Worm (Caenorhabditis elegans) whole organism, dauer: ENCODE results near the gene alg-3.

Experiments used
- unc-62 ChIP-seq: sonication (generic microtip); optimal IDR thresholded peaks from 2 replicates; lab custom pipeline; 2017; ENCODE audit warnings: missing biosample characterization, missing genetic modification reagents, missing genetic modification characterization

The alg-3 gene

DNA sequence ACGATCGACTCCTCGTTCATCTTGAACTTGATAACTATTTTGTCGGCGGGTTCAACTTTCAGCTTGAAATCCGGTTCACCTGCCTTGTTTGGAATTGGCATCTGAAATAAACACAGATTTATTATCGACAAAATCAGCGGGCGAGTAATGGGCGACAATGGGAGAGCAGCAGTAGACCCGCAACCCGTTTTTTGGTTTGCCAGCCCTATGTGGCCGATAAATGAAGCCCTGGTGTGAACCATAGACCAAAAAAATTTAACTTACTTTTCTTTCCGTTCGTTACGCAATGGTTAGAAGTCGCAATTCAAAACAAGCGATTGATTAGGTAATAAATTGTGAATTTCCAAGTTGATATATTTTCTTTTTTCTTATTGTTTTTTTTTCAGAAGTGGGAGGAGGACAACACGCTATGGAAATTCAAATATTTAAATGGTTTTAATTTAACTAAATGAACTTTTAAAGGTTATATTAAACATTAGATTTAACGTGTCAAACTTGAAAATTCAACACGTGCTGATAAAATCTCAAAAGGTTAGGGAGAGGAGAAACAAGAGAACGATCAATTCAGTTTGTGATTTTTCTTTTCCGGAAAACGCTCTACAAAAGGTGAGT is at the start of gene alg-3, which contains the start of gene T22B3.3:
alg-3 (plus strand) TSS at position 562 of the 612 bp plus-strand sequence.
T22B3.3 (minus strand) TSS at position 101 of the 612 bp plus-strand sequence.
- TF ChIP-seq unc-62 (GFP tag; lab: Kevin White, UChicago): no peak

DNA sequence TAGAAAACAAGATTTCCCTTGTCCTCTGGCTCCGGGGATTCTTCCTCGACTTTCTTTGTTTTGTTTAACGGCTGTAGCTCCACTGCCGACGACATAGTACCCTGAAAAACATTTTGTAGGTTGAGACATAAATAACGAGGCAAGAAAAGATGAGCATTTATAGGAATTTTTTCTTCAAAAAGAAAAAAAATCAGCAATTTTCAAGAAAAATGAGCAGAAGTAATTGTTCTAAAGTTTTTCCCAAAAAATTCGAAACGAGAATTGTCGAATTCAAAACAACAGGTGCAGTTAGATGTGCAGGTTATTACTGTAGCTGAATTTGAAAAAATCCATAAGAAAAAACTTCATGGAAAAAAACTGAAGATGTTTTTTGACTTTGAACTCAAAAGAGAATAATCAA is 48.7 kb upstream of the alg-3 start, which contains the start of gene ent-1:
ent-1 (minus strand) TSS at position 101 of the 400 bp plus-strand sequence.
- no peak for TF ChIP-seq unc-62 (GFP tag; lab: Kevin White, UChicago)

DNA sequence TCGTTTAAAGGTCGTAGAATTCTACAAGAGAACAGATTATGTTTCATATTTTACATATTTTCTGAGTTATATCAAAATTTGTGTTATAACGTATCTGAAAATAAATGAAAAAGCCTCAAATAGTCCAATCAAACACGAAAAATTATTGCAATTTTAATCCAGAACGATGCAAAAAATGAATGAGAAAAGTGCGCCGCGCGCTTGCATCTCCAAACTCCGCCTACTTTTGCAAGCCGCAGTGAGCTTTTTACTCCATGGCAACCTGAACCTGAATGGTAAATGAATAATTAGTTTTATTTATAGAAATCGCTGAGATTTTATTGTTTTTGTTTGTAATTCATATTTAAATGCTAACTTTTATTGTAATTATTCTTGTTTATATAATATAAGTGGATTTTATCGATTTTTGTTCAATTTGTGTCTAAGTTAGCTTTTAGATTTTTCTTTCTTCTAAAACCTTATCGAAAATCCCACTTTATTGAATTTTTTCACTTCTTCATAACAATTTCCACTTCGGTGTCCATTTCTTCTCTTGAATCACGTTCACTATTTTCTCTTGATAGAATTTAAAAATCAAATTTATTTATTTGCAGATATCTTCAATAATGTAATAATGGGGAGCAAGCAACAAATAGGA is 47.8 kb upstream of the alg-3 start, which contains the start of gene ZK809.5:
ZK809.5 (plus strand) TSS at position 587 of the 637 bp plus-strand sequence.
- no peak for TF ChIP-seq unc-62 (GFP tag; lab: Kevin White, UChicago)

DNA sequence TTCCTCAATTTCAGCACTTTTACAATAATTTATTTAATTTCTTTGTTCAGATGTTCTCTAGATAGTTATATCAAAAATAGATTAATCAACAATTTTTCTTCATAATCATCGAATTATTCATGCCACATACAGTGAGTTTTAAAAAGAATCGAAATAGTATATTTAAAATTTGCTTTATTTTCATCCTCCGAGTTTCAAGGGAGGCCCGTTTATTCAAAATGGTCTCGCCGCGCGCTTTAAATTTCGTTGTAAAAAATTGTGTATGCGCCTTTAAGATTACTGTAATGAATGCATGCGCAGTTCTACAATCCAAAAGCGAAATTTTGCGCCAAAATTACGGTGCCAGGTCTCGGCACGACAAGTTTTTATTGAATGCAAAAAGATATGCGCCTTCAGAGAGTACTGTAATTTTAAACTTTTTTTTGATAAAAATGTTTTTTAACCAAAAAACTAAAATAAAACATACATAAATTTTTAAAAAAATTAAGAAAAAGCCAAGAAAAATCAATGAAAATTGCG is 44.2 kb upstream of the alg-3 start, which contains the start of gene ZK792.1:
ZK792.1 (plus strand) TSS at position 51 of the 519 bp plus-strand sequence.
- no peak for TF ChIP-seq unc-62 (GFP tag; lab: Kevin White, UChicago)

DNA sequence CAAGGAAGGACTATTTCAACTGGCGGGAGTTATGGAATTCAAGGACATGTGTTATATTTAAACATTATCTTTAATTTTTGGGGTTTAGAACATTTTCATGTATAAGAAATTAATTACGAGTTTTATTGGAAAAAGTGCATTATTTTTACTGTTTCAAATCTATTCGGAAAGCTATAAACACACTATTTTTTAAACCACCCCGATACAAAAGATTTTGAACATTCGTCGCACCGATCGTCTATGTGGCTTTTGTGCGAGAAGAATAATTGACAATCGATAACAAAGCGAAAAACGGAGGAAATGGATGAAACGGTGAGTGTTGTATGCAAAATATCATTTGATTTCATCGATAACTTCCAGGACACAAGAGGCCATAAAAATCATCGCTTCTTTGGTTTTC is 39.0 kb upstream of the alg-3 start, which contains the start of gene ZK809.9:
ZK809.9 (plus strand) TSS at position 301 of the 400 bp plus-strand sequence.
- TF ChIP-seq unc-62 (GFP tag; lab: Kevin White, UChicago): no peak

DNA sequence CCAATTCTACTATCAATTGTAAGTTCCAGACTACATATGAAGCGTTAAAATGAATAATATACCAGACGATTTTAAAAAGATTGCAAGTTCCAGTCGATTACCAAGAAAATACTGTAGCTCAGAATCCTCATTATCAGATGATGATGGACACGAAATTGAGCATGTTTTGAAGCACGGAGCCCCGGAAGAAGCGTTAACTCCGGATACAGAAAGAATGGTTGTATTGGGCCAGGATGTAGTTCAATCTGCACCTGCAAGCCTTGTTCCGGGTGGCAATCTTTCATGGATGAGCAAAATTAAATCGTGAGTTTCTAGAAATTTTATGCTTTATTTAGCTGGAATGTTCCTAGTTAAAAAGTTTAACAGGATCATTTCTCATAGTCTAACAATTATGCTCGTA is 36.0 kb upstream of the alg-3 start, which contains the start of gene atg-4.2:
atg-4.2 (plus strand) TSS at position 24 of the 400 bp plus-strand sequence.
- no peak for TF ChIP-seq unc-62 (GFP tag; lab: Kevin White, UChicago)

DNA sequence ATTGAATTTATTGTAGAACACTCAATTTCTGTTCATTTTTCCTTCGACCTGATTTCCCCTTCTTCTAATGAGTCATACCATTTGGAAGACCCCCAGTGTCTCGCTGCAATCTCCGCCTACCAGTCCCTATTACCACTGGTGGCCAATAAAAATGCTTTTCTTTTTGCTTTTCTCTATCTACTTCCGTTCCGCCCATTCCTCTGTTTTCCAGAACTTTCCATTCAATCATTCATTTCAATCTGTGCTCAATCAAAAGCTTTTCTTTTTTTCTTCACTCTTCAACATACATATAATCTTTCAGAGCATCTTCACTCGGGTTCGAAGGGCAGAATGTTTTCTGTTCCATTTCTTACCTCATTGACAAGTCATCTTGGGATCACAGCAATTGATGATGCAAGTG is 30.5 kb upstream of the alg-3 start, which contains the start of gene inx-8:
inx-8 (plus strand) TSS at position 301 of the 400 bp plus-strand sequence.
- TF ChIP-seq unc-62 (GFP tag; lab: Kevin White, UChicago): no peak

DNA sequence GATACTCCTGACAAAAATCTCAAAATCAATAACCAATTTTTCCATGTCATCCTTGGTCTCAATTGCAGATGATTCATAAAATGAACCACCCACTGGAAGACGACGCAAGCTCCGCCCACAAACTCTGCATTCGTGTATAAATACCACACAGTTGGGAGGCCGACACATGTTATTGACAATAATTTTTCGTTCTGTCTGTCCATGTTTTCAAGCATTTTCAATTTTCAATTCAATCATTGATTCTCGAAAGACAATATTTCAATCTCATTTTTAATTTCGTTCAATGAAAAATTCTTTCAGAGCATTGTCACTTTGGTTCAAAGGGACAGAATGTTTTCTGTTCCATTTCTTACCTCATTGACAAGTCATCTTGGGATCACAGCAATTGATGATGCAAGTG is 28.0 kb upstream of the alg-3 start, which contains the start of gene inx-9:
inx-9 (plus strand) TSS at position 301 of the 400 bp plus-strand sequence.
- no peak for TF ChIP-seq unc-62 (GFP tag; lab: Kevin White, UChicago)

DNA sequence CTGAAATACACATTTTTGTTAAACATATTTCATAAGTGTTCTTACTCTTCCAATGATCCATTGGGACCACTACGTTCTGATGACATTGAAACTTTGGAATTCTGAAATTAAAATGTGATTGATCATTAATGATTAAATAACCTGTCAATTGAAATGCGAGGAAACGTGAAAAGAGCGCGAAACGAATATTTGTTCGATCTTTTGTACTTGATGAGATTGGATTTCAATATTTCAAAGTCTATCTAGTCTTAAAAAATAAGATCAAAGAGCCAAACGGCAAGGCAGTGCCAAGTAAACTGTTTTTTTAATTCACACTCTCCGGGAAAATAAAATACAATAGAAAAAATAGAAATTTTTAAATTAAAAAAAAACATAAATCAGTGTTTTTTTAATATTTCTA is 22.1 kb upstream of the alg-3 start, which contains the start of gene ZK792.4:
ZK792.4 (minus strand) TSS at position 101 of the 400 bp plus-strand sequence.
- no peak for TF ChIP-seq unc-62 (GFP tag; lab: Kevin White, UChicago)

DNA sequence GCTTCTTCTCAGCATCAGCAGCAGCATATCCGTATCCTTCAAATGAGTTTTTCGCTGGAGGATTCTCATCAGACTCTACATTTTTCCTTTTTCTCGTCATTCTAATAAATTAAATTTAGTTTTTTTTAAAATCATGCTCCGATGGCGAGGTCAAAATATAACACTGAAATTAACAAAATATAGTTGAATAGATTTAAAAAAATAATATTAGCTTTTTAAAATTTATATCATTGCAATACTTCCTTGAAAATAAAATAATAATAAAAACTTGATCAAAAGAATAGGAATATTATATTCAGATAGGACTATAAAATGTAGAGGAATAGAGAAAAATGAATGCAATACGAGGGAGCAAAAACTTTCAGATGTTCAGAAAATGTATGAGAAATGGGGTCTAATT is 16.0 kb upstream of the alg-3 start, which contains the start of gene ZK792.5:
ZK792.5 (minus strand) TSS at position 101 of the 400 bp plus-strand sequence.
- TF ChIP-seq unc-62 (GFP tag; lab: Kevin White, UChicago): no peak

DNA sequence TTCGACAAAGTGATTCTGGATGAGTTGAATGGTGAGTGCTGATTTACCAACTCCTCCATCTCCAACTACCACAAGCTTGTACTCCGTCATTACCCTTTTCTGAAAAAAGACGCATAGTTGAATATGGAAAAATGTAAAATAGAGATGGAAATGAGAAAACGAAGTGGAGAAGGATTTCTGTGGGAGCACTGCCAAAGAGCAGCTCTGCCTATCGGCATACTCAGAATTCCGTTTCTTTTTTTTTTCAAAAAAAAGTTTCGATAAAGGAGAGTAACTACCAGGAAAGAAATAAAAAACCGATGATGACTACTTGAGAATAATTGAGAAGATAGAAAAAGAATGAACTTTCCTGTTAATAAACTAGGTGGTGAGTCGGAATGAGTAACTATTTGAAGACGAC is 13.1 kb upstream of the alg-3 start, which contains the start of gene let-60:
let-60 (minus strand) TSS at position 101 of the 400 bp plus-strand sequence.
- TF ChIP-seq unc-62 (GFP tag; lab: Kevin White, UChicago): no peak

DNA sequence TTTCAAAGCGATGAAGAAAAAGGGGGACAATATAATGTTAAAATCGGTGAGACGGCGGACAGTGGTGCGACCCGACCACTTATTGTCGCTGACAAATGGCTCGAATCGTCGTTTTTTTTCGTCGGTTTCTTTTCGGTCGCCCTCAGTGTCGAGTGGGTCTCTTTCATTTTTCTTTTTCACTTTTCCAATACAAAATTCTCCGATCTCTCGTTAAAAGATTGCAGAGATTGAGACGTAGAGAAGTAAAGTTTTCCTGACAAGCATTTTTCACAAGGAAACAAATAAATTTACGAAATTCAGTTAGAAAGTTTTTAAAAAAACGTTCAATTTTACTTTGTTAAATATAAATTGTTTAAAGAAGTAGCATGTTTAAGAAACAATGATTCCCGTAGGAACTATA is 12.5 kb upstream of the alg-3 start:
- TF ChIP-seq unc-62 (GFP tag; lab: Kevin White, UChicago): no peak

DNA sequence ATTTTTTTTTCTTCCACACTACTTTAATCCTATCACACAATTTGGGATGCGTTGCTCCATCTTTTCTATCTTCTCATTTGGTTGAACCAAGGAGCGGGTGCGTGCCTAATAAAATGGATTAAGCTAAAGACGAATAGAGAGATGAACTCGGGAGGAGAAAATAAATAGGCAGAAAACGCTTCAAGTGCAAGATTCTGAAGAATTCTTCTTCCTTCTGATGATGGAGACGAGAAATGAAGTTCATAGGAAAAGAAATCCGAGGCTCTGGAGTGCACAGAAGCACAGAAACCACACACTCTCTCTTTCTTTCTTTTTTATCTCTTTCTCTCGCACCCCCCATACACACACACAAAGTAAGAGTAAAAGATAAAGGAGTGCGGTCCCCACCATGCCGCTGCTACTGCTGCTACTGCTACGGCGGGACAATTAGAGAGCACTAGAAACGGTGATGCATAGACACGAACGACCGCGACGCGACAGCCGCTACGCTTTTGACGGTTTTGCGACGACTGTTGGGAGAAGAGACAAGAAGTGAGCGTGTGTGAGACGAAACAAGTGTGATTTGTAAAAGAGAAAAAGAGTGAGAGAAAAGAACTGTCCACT is 11.9 kb upstream of the alg-3 start:
- TF ChIP-seq unc-62 (GFP tag; lab: Kevin White, UChicago): no peak

DNA sequence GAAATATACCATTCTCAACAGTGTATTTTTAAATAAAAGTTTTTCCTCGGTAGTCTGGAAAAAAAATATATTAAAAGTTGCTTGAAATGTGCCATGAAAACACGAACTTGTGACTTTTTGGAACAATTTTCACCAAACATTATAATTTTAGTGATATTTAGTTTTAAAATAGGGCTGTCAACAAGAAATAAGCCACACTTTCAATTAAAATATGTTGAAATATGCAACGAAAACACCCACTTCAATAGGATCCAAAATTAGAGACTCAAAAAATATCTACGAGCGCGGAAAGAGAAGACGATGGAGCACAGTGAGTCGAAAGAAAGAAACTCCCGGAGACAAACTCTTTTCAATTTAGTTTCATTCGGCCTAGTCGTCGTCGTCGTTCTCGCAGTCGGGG is 10.6 kb upstream of the alg-3 start, which contains the start of gene ZK792.12:
ZK792.12 (plus strand) TSS at position 301 of the 400 bp plus-strand sequence.
- TF ChIP-seq unc-62 (GFP tag; lab: Kevin White, UChicago): no peak

DNA sequence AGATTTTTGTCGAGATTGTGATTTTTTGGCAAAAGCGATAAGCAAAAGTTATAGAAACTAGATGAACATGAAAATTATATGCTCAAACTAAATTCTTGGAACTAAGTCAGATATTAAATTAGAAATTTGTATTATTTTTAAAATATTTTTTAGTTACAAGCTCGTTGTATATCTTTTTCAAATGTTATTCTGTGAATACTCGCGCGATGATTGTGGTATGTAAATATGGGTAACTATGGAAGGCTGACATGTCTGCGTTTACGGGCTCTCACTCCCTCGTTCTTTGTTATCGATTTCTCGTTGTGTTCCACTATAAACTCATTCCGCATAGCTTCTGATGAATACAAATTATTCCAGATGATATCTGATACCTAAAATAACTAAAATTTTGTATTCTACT is 9.9 kb upstream of the alg-3 start, which contains the start of gene ZK792.7:
ZK792.7 (plus strand) TSS at position 301 of the 400 bp plus-strand sequence.
- no peak for TF ChIP-seq unc-62 (GFP tag; lab: Kevin White, UChicago)
